Fruit fly (Drosophila melanogaster) whole organism, wandering third instar larva: Measurements from ENCODE around the gene COX7A.

Source experiments
- Abd-B ChIP-seq: fragments of >200 bp; optimal IDR thresholded peaks from 2 replicates; lab custom pipeline; 2017; ENCODE audit warnings: missing biosample characterization, missing genetic modification characterization
- Dfd ChIP-seq: fragments of >200 bp; optimal IDR thresholded peaks from 2 replicates; lab custom pipeline; 2017; ENCODE audit warnings: missing biosample characterization, missing genetic modification characterization
- GATAd ChIP-seq: sonication (Bioruptor generic); optimal IDR thresholded peaks from 2 replicates; lab custom pipeline; 2016; ENCODE audit warnings: missing biosample characterization, missing genetic modification characterization
- Hnf4 ChIP-seq: fragments of 200-800 bp; sonication (Bioruptor generic); optimal IDR thresholded peaks from 2 replicates; lab custom pipeline; 2016; ENCODE audit warnings: missing biosample characterization, mild to moderate bottlenecking, missing genetic modification characterization
- Myc ChIP-seq: fragments of >200 bp; optimal IDR thresholded peaks from 2 replicates; lab custom pipeline; 2017
- Rel ChIP-seq, 2 experiments: fragments of 200-800 bp; sonication (Bioruptor generic) in 1 of 2; optimal IDR thresholded peaks; 2 replicates in 1 of 2; 3 replicates in 1 of 2; lab custom pipeline; 2016 to 2019; ENCODE audit warnings: mild to moderate bottlenecking in 2 of 2, missing biosample characterization in 2 of 2, missing genetic modification characterization in 2 of 2, moderate library complexity in 1 of 2
- ey ChIP-seq: fragments of 200-800 bp; sonication (Bioruptor generic); optimal IDR thresholded peaks from 2 replicates; lab custom pipeline; 2016; ENCODE audit warnings: missing biosample characterization, missing genetic modification characterization
- h ChIP-seq: fragments of 200-800 bp; sonication (Bioruptor generic); optimal IDR thresholded peaks from 3 replicates; lab custom pipeline; 2016; ENCODE audit warnings: missing biosample characterization, mild to moderate bottlenecking, missing genetic modification characterization
- jim ChIP-seq: fragments of 175-275, 200-325 bp; sonication (Bioruptor generic); optimal IDR thresholded peaks from 2 replicates; lab custom pipeline; 2016; ENCODE audit warnings: missing biosample characterization, mild to moderate bottlenecking, missing genetic modification characterization
- psq ChIP-seq: fragments of 200-800 bp; sonication (Bioruptor generic); optimal IDR thresholded peaks from 3 replicates; lab custom pipeline; 2017; ENCODE audit warnings: missing biosample characterization, mild to moderate bottlenecking, missing genetic modification characterization, moderate library complexity
- usp ChIP-seq: fragments of >200 bp; optimal IDR thresholded peaks from 2 replicates; lab custom pipeline; 2017; ENCODE audit warnings: missing biosample characterization, missing genetic modification characterization
- woc ChIP-seq: sonication (Bioruptor generic); optimal IDR thresholded peaks from 2 replicates; lab custom pipeline; 2016; ENCODE audit warnings: missing biosample characterization, mild to moderate bottlenecking, missing genetic modification characterization

DNA sequence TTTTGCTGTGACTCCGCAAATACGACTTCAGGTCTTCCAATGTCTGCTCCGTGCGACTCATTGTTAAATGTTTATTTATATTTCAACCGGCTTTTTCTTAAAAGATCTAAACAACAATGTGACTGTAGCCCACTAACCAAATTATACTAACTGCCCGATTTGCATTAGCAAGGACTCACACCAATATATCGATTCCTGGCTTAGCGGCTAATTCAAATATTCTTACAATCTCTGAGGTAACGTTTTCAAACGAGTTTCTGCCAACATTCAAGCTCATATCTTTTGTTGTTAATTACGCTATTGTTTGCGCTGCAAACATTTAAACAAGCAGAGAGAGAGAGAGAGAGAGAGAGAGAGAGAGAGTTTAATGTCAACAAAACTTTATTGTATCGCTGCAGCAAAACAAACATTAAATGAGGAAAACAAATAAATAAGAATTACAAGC lies 32.3 kb downstream of the COX7A start, which contains the start of gene tex:
- TF ChIP-seq h (no peak), ey (GFP tag; lab: Kevin White, UChicago) (no peak), usp (GFP tag; lab: Kevin White, UChicago) (no peak), Hnf4 (GFP tag; lab: Kevin White, UChicago) (no peak), Myc (lab: Kevin White, UChicago) (no peak), jim (GFP tag; lab: Kevin White, UChicago) (no peak), psq (no peak), Abd-B (no peak), Dfd (GFP tag; lab: Kevin White, UChicago) (no peak), woc (no peak), GATAd (GFP tag; lab: Kevin White, UChicago) (no peak), Rel (GFP tag; optimal IDR thresholded peaks at IDR 0.05; lab: Kevin White, UChicago) (no peak), Rel (tag; optimal IDR thresholded peaks at IDR 0.05; lab: Kevin White, UChicago) (no peak)
